Worm (Caenorhabditis elegans) whole organism, L3 larva: ENCODE results near the gene lfi-1.
A peak's percentile ranks its signal among the peaks of the same experiment; 100 is the strongest.

Experiments
- aly-2 ChIP-seq: fragments of 150-350 bp; optimal IDR thresholded peaks from 2 replicates; lab custom pipeline; 2014; ENCODE audit warnings: missing biosample characterization, missing genetic modification characterization
- egl-27 ChIP-seq: sonication (generic microtip); optimal IDR thresholded peaks from 4 replicates; lab custom pipeline; 2017; ENCODE audit warnings: missing biosample characterization, missing genetic modification reagents, missing genetic modification characterization
- elt-3 ChIP-seq, 3 experiments: fragments of 150-350 bp in 1 of 3; sonication (generic microtip) in 2 of 3; optimal IDR thresholded peaks; 2 replicates in 2 of 3; 4 replicates in 1 of 3; lab custom pipeline; 2014 to 2017; ENCODE audit warnings: missing biosample characterization in 3 of 3, missing genetic modification characterization in 3 of 3
- fkh-10 ChIP-seq: sonication (generic microtip); optimal IDR thresholded peaks from 2 replicates; lab custom pipeline; 2017; ENCODE audit warnings: missing biosample characterization, missing genetic modification reagents, missing genetic modification characterization
- fkh-2 ChIP-seq: fragments of 150-350 bp; optimal IDR thresholded peaks from 2 replicates; lab custom pipeline; 2014; ENCODE audit warnings: missing biosample characterization, missing genetic modification reagents, missing genetic modification characterization
- fos-1 ChIP-seq: fragments of 150-350 bp; optimal IDR thresholded peaks from 2 replicates; lab custom pipeline; 2014; ENCODE audit warnings: missing biosample characterization, missing genetic modification characterization
- hmg-11 ChIP-seq: sonication (generic microtip); optimal IDR thresholded peaks from 2 replicates; lab custom pipeline; 2016; ENCODE audit warnings: missing genetic modification characterization, missing compliant biosample characterization
- mdl-1 ChIP-seq: fragments of 150-350 bp; optimal IDR thresholded peaks from 2 replicates; lab custom pipeline; 2014; ENCODE audit warnings: missing biosample characterization, missing genetic modification characterization
- nhr-11 ChIP-seq: fragments of 150-350 bp; optimal IDR thresholded peaks from 2 replicates; lab custom pipeline; 2014; ENCODE audit warnings: missing biosample characterization, missing genetic modification characterization
- nhr-28 ChIP-seq: fragments of 150-350 bp; optimal IDR thresholded peaks from 2 replicates; lab custom pipeline; 2014; ENCODE audit warnings: missing biosample characterization, missing genetic modification characterization
- snpc-4 ChIP-seq: fragments of 150-350 bp; optimal IDR thresholded peaks from 2 replicates; lab custom pipeline; 2014; ENCODE audit warnings: missing biosample characterization, missing genetic modification characterization

DNA sequence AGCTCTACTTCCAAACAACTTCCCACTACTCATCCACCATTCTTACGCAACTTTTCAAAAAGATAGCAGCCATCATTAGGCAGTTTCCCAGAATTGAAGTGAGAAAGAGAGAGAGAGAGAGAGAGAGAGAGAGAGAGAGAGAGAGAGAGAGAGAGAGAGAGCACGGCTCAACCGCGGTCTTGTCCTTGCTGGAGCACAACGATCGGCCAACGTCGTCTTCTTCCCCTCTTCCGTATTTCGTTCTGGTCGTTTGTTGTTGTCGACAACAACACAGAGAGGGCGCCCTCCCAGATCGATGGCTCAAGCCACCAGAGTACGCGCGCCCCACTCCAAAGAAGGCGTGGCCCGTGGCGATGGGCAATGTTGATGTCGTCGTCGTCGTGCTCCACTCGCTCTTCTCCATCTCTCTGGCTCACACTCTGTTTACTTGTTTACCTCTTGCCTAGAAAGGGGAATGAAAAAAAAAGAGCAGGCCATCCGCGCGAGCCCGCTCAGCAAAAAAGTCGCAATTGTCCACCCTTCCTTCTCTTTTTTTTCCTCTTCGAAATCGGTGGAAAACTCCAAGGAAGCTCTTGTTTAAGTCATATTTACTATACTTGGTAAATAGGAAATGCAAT lies 5.5 kb downstream of the lfi-1 start:
- TF ChIP-seq nhr-28 (tag; lab: Kevin White, UChicago) (no peak), fos-1 (no peak), nhr-11 (peak; percentile 42), snpc-4 (no peak), hmg-11 (tag; lab: Kevin White, UChicago) (peak; percentile 37), elt-3 (tag; optimal IDR thresholded peaks at IDR 0.05; lab: Kevin White, UChicago) (no peak), egl-27 (no peak), aly-2 (no peak), mdl-1 (no peak), fkh-10 (GFP tag; lab: Kevin White, UChicago) (no peak), fkh-2 (no peak)
